Worm (Caenorhabditis elegans) whole organism, L4 larva: Measurements from ENCODE around the gene C30B5.6.

Experiments used
- ama-1 ChIP-seq: fragments of 150-350 bp; optimal IDR thresholded peaks from 2 replicates; lab custom pipeline; 2014; ENCODE audit warnings: inconsistent platforms, mixed read lengths
- ceh-20 ChIP-seq: fragments of 200-800 bp; sonication (Bioruptor generic); IDR thresholded peaks from 2 replicates; pipeline ENCODE4 v1.3.6; 2022; ENCODE audit warnings: missing genetic modification reagents, missing genetic modification characterization, missing compliant biosample characterization
- ctbp-1 ChIP-seq: fragments of 200-800 bp; sonication (Bioruptor generic); IDR thresholded peaks from 2 replicates; pipeline ENCODE4 v1.3.6; 2022; ENCODE audit warnings: missing genetic modification reagents, missing genetic modification characterization, missing compliant biosample characterization
- hif-1 ChIP-seq, 2 experiments: sonication (generic microtip); optimal IDR thresholded peaks; 2 replicates each; lab custom pipeline; 2016 to 2017; ENCODE audit warnings: missing compliant biosample characterization in 2 of 2, missing genetic modification characterization in 2 of 2, missing genetic modification reagents in 2 of 2, missing genotype in 2 of 2, mild to moderate bottlenecking in 1 of 2
- lin-13 ChIP-seq: fragments of 150-350 bp; optimal IDR thresholded peaks from 2 replicates; lab custom pipeline; 2014; ENCODE audit warnings: missing biosample characterization, missing genetic modification reagents, missing genetic modification characterization
- mep-1 ChIP-seq: fragments of 150-350 bp; sonication (generic microtip); optimal IDR thresholded peaks from 3 replicates; lab custom pipeline; 2014; ENCODE audit warnings: missing biosample characterization, missing genetic modification characterization
- nhr-10 ChIP-seq: fragments of 150-350 bp; optimal IDR thresholded peaks from 2 replicates; lab custom pipeline; 2014; ENCODE audit warnings: missing biosample characterization, missing genetic modification characterization
- nhr-111 ChIP-seq: fragments of 200-800 bp; sonication (Bioruptor generic); optimal IDR thresholded peaks from 2 replicates; lab custom pipeline; 2018; ENCODE audit warnings: mild to moderate bottlenecking, missing genetic modification characterization, missing compliant biosample characterization
- nhr-28 ChIP-seq: fragments of 150-350 bp; optimal IDR thresholded peaks from 2 replicates; lab custom pipeline; 2014; ENCODE audit warnings: missing biosample characterization, missing genetic modification characterization
- nhr-48 ChIP-seq: sonication (generic microtip); optimal IDR thresholded peaks from 2 replicates; lab custom pipeline; 2016; ENCODE audit warnings: mild to moderate bottlenecking, missing genetic modification characterization, missing compliant biosample characterization
- php-3 ChIP-seq: fragments of 200-800 bp; sonication (Bioruptor generic); IDR thresholded peaks from 2 replicates; pipeline ENCODE4 v1.3.6; 2022; ENCODE audit warnings: missing genetic modification reagents, missing genetic modification characterization, missing compliant biosample characterization
- pqm-1 ChIP-seq: sonication (generic microtip); optimal IDR thresholded peaks from 2 replicates; lab custom pipeline; 2017; ENCODE audit warnings: missing biosample characterization, missing genetic modification characterization

ce11 chrII:6250782-6251461 is 28.5 kb upstream of the C30B5.6 start, which contains the start of gene phb-2:
- TF ChIP-seq ama-1, result peak; percentile 60
- TF ChIP-seq mep-1 (tag; lab: Kevin White, UChicago), result peak; percentile 76
- TF ChIP-seq nhr-48 (tag; lab: Kevin White, UChicago), result no peak
- TF ChIP-seq php-3 (GFP tag; lab: Robert Waterston, UW), result 0 out of 2 replicates have a peak, but pooled peaks have one; percentile 34
- TF ChIP-seq pqm-1 (tag; lab: Kevin White, UChicago), result no peak
- TF ChIP-seq lin-13 (GFP tag; lab: Kevin White, UChicago), result peak; percentile 63
- no peak for TF ChIP-seq ceh-20 (GFP tag; lab: Robert Waterston, UW)
- no peak for TF ChIP-seq ctbp-1 (GFP tag; lab: Robert Waterston, UW)
- TF ChIP-seq nhr-28 (tag; lab: Kevin White, UChicago), result peak; percentile 77
- TF ChIP-seq hif-1 (tag; optimal IDR thresholded peaks at IDR 0.05; lab: Kevin White, UChicago), result peak in 1 of 2 experiments; percentile 45
- TF ChIP-seq nhr-10, result no peak
- TF ChIP-seq nhr-111 (GFP tag; lab: Kevin White, UChicago), result no peak
